Worm (Caenorhabditis elegans) whole organism, L1 larva: ENCODE measurements around the gene T10B9.14.
A peak's percentile ranks its signal among the peaks of the same experiment; 100 is the strongest.

Experiments
- C34B4.2 ChIP-seq: sonication (generic microtip); optimal IDR thresholded peaks from 2 replicates; lab custom pipeline; 2017; ENCODE audit warnings: mild to moderate bottlenecking, missing genetic modification characterization, missing compliant biosample characterization
- alr-1 ChIP-seq: fragments of 200-800 bp; sonication (Bioruptor generic); optimal IDR thresholded peaks from 2 replicates; lab custom pipeline; 2018; ENCODE audit warnings: borderline replicate concordance, mild to moderate bottlenecking, missing genetic modification characterization, missing compliant biosample characterization
- ama-1 ChIP-seq: fragments of 150-350 bp; optimal IDR thresholded peaks from 2 replicates; lab custom pipeline; 2014
- blmp-1 ChIP-seq: fragments of 150-350 bp; optimal IDR thresholded peaks from 2 replicates; lab custom pipeline; 2014; ENCODE audit warnings: missing biosample characterization, missing genetic modification characterization
- ceh-82 ChIP-seq, 3 experiments: fragments of 150-350 bp in 1 of 3; sonication (generic microtip) in 2 of 3; optimal IDR thresholded peaks; 2 replicates each; lab custom pipeline; 2014 to 2017; ENCODE audit warnings: missing biosample characterization in 3 of 3, missing genetic modification characterization in 3 of 3
- dpl-1 ChIP-seq, 3 experiments: fragments of 150-350 bp in 2 of 3; sonication (generic microtip) in 1 of 3; optimal IDR thresholded peaks; 2 replicates each; lab custom pipeline; 2014 to 2017; ENCODE audit warnings: missing biosample characterization in 3 of 3, missing genetic modification characterization in 3 of 3, missing genetic modification reagents in 3 of 3
- efl-1 ChIP-seq, 4 experiments: fragments of 150-350 bp; optimal IDR thresholded peaks in 3 of 4; peaks in 1 of 4; 1 replicate in 1 of 4; 2 replicates in 3 of 4; lab custom pipeline; 2014; ENCODE audit warnings: missing biosample characterization in 2 of 4, missing genetic modification characterization in 2 of 4, missing genetic modification reagents in 2 of 4
- egl-27 ChIP-seq, 2 experiments: fragments of 150-350 bp in 1 of 2; sonication (generic microtip); optimal IDR thresholded peaks; 3 replicates each; lab custom pipeline; 2017 to 2018; ENCODE audit warnings: missing biosample characterization in 2 of 2, missing genetic modification characterization in 2 of 2, missing genetic modification reagents in 2 of 2
- elt-2 ChIP-seq: sonication (generic microtip); optimal IDR thresholded peaks from 2 replicates; lab custom pipeline; 2016; ENCODE audit warnings: missing genetic modification characterization, mild to moderate bottlenecking, inconsistent platforms, missing compliant biosample characterization, missing genetic modification reagents
- fkh-8 ChIP-seq: sonication (generic microtip); optimal IDR thresholded peaks from 2 replicates; lab custom pipeline; 2016; ENCODE audit warnings: mild to moderate bottlenecking, missing genetic modification characterization, missing compliant biosample characterization
- irx-1 ChIP-seq: sonication (generic microtip); optimal IDR thresholded peaks from 2 replicates; lab custom pipeline; 2016; ENCODE audit warnings: missing genetic modification characterization, missing compliant biosample characterization
- jun-1 ChIP-seq: fragments of 150-350 bp; optimal IDR thresholded peaks from 2 replicates; lab custom pipeline; 2014; ENCODE audit warnings: missing biosample characterization, missing genetic modification reagents, missing genetic modification characterization
- lin-14 ChIP-seq: fragments of 200-800 bp; sonication (Bioruptor generic); optimal IDR thresholded peaks from 2 replicates; lab custom pipeline; 2018; ENCODE audit warnings: mild to moderate bottlenecking, missing genetic modification characterization, moderate library complexity, missing compliant biosample characterization
- lir-3 ChIP-seq: sonication (generic microtip); optimal IDR thresholded peaks from 2 replicates; lab custom pipeline; 2016; ENCODE audit warnings: mild to moderate bottlenecking, missing genetic modification characterization, moderate library complexity, missing compliant biosample characterization; ENCODE audit not compliant: poor library complexity
- lsy-2 ChIP-seq, 2 experiments: fragments of 150-350 bp; optimal IDR thresholded peaks; 2 replicates each; lab custom pipeline; 2014; ENCODE audit warnings: missing biosample characterization in 2 of 2, missing genetic modification characterization in 2 of 2
- nhr-19 ChIP-seq: fragments of 200-800 bp; sonication (Bioruptor generic); conservative IDR thresholded peaks from 2 replicates; pipeline ENCODE4 v1.3.6; 2022; ENCODE audit warnings: missing genetic modification characterization, missing compliant biosample characterization
- nhr-20 ChIP-seq: sonication (generic microtip); optimal IDR thresholded peaks from 2 replicates; lab custom pipeline; 2016; ENCODE audit warnings: mild to moderate bottlenecking, missing genetic modification characterization, missing compliant biosample characterization
- nhr-71 ChIP-seq: sonication (generic microtip); optimal IDR thresholded peaks from 2 replicates; lab custom pipeline; 2016; ENCODE audit warnings: mild to moderate bottlenecking, missing genetic modification characterization, moderate library complexity, missing compliant biosample characterization
- nhr-77 ChIP-seq: fragments of 150-350 bp; optimal IDR thresholded peaks from 2 replicates; lab custom pipeline; 2014; ENCODE audit warnings: missing biosample characterization, missing genetic modification characterization
- nhr-84 ChIP-seq: sonication (generic microtip); optimal IDR thresholded peaks from 2 replicates; lab custom pipeline; 2017; ENCODE audit warnings: missing biosample characterization, missing genetic modification characterization
- nhr-90 ChIP-seq: sonication (generic microtip); optimal IDR thresholded peaks from 2 replicates; lab custom pipeline; 2016; ENCODE audit warnings: mild to moderate bottlenecking, missing genetic modification characterization, missing compliant biosample characterization; ENCODE audit not compliant: poor library complexity
- pqm-1 ChIP-seq: sonication (generic microtip); optimal IDR thresholded peaks from 3 replicates; lab custom pipeline; 2017; ENCODE audit warnings: missing biosample characterization, missing genetic modification characterization
- sup-37 ChIP-seq: fragments of 200-800 bp; sonication (Bioruptor generic); optimal IDR thresholded peaks from 2 replicates; lab custom pipeline; 2018; ENCODE audit warnings: mild to moderate bottlenecking, missing genetic modification characterization, missing compliant biosample characterization
- unc-62 ChIP-seq: fragments of 150-350 bp; optimal IDR thresholded peaks from 2 replicates; lab custom pipeline; 2014; ENCODE audit warnings: missing biosample characterization, missing genetic modification reagents, missing genetic modification characterization
- xbp-1 ChIP-seq: sonication (generic microtip); optimal IDR thresholded peaks from 2 replicates; lab custom pipeline; 2016; ENCODE audit warnings: missing genetic modification characterization, missing compliant biosample characterization
- zag-1 ChIP-seq: fragments of 150-350 bp; optimal IDR thresholded peaks from 2 replicates; lab custom pipeline; 2014; ENCODE audit warnings: missing biosample characterization, missing genetic modification characterization
- ztf-4 ChIP-seq: fragments of 150-350 bp; optimal IDR thresholded peaks from 2 replicates; lab custom pipeline; 2014; ENCODE audit warnings: missing biosample characterization, missing genetic modification characterization

The T10B9.14 gene

DNA sequence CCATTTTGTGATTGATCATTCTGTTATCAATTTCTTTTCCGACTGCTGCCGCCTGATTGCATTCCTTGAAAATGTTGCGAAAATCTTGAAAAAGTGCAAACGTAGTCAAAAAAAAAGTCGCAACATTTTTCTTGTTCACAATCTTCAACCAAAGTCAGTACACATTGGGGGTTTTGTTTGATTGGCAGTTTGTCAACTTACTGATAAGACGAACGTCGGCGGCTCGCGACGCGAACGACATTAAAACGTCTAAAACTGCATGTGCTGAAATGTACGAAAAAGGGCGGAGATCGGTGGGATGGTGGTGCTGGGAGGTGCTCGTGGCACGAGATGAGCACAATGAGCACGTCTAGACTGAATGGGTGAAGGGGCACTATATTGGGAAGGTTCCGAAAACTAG is 43.4 kb downstream of the T10B9.14 start:
- TF ChIP-seq nhr-20 (tag; lab: Kevin White, UChicago) (no peak), fkh-8 (no peak), C34B4.2 (tag; lab: Kevin White, UChicago) (no peak), lsy-2 (tag; optimal IDR thresholded peaks at IDR 0.05; lab: Kevin White, UChicago) (no peak), egl-27 (tag; optimal IDR thresholded peaks at IDR 0.05; lab: Kevin White, UChicago) (no peak), dpl-1 (GFP tag; optimal IDR thresholded peaks at IDR 0.05; lab: Kevin White, UChicago) (no peak), lin-14 (GFP tag; lab: Kevin White, UChicago) (peak; percentile 6), nhr-71 (tag; lab: Kevin White, UChicago) (no peak), efl-1 (optimal IDR thresholded peaks at IDR 0.05; lab: Kevin White, UChicago) (no peak), efl-1 (GFP tag; optimal IDR thresholded peaks at IDR 0.05 in 1 of 2; lab: Kevin White, UChicago) (peak in 1 of 2 experiments; percentile 85), pqm-1 (tag; lab: Kevin White, UChicago) (no peak), ceh-82 (tag; optimal IDR thresholded peaks at IDR 0.05; lab: Kevin White, UChicago) (no peak), elt-2 (tag; lab: Kevin White, UChicago) (peak; percentile 51), blmp-1 (tag; lab: Kevin White, UChicago) (no peak), xbp-1 (no peak), nhr-19 (no peak), nhr-77 (no peak), nhr-90 (tag; lab: Kevin White, UChicago) (no peak), zag-1 (tag; lab: Kevin White, UChicago) (no peak)

DNA sequence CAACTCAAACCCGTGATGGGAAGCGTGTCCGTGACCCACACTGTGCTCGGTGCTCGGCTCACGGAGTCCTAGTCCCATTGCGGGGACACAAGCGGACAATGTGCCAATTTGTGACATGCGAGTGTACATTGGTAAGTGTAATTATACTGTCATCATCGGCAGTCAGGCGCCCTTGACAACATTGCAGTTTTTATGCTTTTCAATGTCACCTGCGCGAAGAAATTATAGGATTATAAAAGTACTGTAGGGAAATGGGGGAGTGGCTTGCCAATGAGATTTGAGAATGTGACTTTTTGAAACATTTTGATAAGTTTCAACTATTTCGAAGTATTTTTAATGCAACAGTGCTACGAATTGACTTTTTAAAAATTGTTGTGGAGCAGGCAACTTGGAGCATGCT is 46.5 kb downstream of the T10B9.14 start:
- no peak for TF ChIP-seq jun-1 (tag; lab: Kevin White, UChicago)
- TF ChIP-seq lin-14 (GFP tag; lab: Kevin White, UChicago): no peak
- TF ChIP-seq irx-1: no peak
- TF ChIP-seq unc-62 (GFP tag; lab: Kevin White, UChicago): no peak
- no peak for TF ChIP-seq lir-3 (tag; lab: Kevin White, UChicago)
- TF ChIP-seq nhr-84 (tag; lab: Kevin White, UChicago): no peak
- TF ChIP-seq blmp-1 (tag; lab: Kevin White, UChicago): no peak
- no peak for TF ChIP-seq ama-1 (lab: Kevin White, UChicago)
- no peak for TF ChIP-seq sup-37 (GFP tag; lab: Kevin White, UChicago)
- no peak for TF ChIP-seq alr-1 (tag; lab: Kevin White, UChicago)
- no peak for TF ChIP-seq ztf-4 (tag; lab: Kevin White, UChicago)
- TF ChIP-seq, all 84 proteins: peak for 0
